Fruit fly (Drosophila melanogaster) whole organism, embryonic: ENCODE data around the gene mfr.

Experiments used
- CG1024 ChIP-seq: fragments of 200-800 bp; sonication (Bioruptor generic); IDR thresholded peaks from 2 replicates; pipeline ENCODE4 v1.3.6; 2022; ENCODE audit warnings: missing biosample characterization, missing genetic modification characterization
- CG14860 ChIP-seq: fragments of 200-800 bp; sonication (Bioruptor generic); IDR thresholded peaks from 3 replicates; pipeline ENCODE4 v1.3.6; 2022; ENCODE audit warnings: missing biosample characterization, missing genetic modification characterization; ENCODE audit not compliant: partially characterized antibody
- CG5180 ChIP-seq: fragments of 200-800 bp; sonication (Bioruptor generic); optimal IDR thresholded peaks from 3 replicates; lab custom pipeline; 2017; ENCODE audit warnings: missing biosample characterization, missing genetic modification characterization, mild to moderate bottlenecking, moderate library complexity, missing genetic modification reagents
- CG8359 ChIP-seq: fragments of 200-800 bp; sonication (Bioruptor generic); optimal IDR thresholded peaks from 2 replicates; lab custom pipeline; 2017; ENCODE audit warnings: missing biosample characterization, mild to moderate bottlenecking, missing genetic modification characterization, borderline replicate concordance
- Lpt ChIP-seq: fragments of >200 bp; optimal IDR thresholded peaks from 2 replicates; lab custom pipeline; 2018; ENCODE audit warnings: missing biosample characterization, missing genetic modification characterization
- cas ChIP-seq: fragments of 200-800 bp; sonication (Bioruptor generic); IDR thresholded peaks from 2 replicates; pipeline ENCODE4 v1.3.6; 2022; ENCODE audit warnings: missing biosample characterization, missing genetic modification characterization
- fd3F ChIP-seq: fragments of 200-800 bp; sonication (Bioruptor generic); optimal IDR thresholded peaks from 2 replicates; lab custom pipeline; 2018; ENCODE audit warnings: missing biosample characterization, mild to moderate bottlenecking, missing genetic modification characterization, moderate library complexity
- gsb-n ChIP-seq: fragments of 200-800 bp; sonication (Bioruptor generic); optimal IDR thresholded peaks from 3 replicates; lab custom pipeline; 2018; ENCODE audit warnings: missing biosample characterization, mild to moderate bottlenecking, missing genetic modification characterization
- hth ChIP-seq: fragments of >200 bp; optimal IDR thresholded peaks from 2 replicates; lab custom pipeline; 2017; ENCODE audit warnings: inconsistent platforms
- klu ChIP-seq: fragments of 200-800 bp; sonication (Bioruptor generic); IDR thresholded peaks from 2 replicates; pipeline ENCODE4 v1.3.6; 2022; ENCODE audit warnings: missing biosample characterization, missing genetic modification characterization
- odd ChIP-seq: fragments of 200-800 bp; sonication (Bioruptor generic); optimal IDR thresholded peaks from 2 replicates; lab custom pipeline; 2017; ENCODE audit warnings: missing biosample characterization, mild to moderate bottlenecking, missing genetic modification characterization
- prd ChIP-seq, 3 experiments: fragments of >200 bp in 2 of 3; fragments of 200-800 bp in 1 of 3; sonication (Bioruptor generic) in 1 of 3; optimal IDR thresholded peaks in 2 of 3; IDR thresholded peaks in 1 of 3; 2 replicates in 2 of 3; 3 replicates in 1 of 3; pipeline versions ENCODE4 v1.3.6 to Lab custom; 2017 to 2022; ENCODE audit warnings: missing biosample characterization in 1 of 3, missing genetic modification characterization in 1 of 3
- wdn ChIP-seq: fragments of 200-800 bp; sonication (Bioruptor generic); IDR thresholded peaks from 2 replicates; pipeline ENCODE4 v1.3.6; 2022; ENCODE audit warnings: missing biosample characterization, missing genetic modification characterization

DNA sequence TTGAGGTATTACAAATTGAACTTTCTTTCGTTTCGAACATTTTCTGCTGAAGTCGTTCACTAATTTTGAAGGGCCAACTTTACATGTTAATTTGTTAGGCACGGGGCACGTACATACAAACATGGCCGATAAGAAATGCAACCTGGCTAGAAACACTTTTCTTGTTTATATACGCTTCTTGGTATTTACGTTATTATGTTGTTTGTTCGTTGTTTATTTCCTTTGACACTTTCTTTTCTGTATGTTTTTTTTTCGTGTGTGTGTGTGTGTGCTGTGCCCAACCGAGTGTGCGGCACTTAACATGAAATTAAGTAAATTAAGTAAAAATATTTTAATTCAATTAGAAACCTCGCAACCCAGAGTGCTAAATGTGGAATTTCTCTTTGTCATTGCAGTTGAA, 13.2 kb upstream of the mfr start:
- no peak for TF ChIP-seq hth (lab: Kevin White, UChicago)
- TF ChIP-seq gsb-n (tag; lab: Kevin White, UChicago) = peak; percentile 66
- peak; percentile 38; the same call in 1 of the 2 replicates for TF ChIP-seq CG1024 (GFP tag; lab: Robert Waterston, UW)
- TF ChIP-seq CG14860 (GFP tag; lab: Robert Waterston, UW) = no peak
- no peak for TF ChIP-seq fd3F (GFP tag; lab: Kevin White, UChicago)
- TF ChIP-seq CG8359 (GFP tag; lab: Kevin White, UChicago) = no peak
- TF ChIP-seq cas = no peak
- TF ChIP-seq wdn (GFP tag; lab: Robert Waterston, UW) = no peak
- peak; percentile 9 for TF ChIP-seq CG5180 (GFP tag; lab: Kevin White, UChicago)
- TF ChIP-seq prd (optimal IDR thresholded peaks at IDR 0.05; lab: Kevin White, UChicago) = no peak
- no peak for TF ChIP-seq prd (GFP tag; IDR thresholded peaks at IDR 0.05; lab: Robert Waterston, UW)
- peak; percentile 63 for TF ChIP-seq odd (GFP tag; lab: Kevin White, UChicago)
- TF ChIP-seq Lpt (GFP tag; lab: Kevin White, UChicago) = no peak
- no peak for TF ChIP-seq klu (GFP tag; lab: Robert Waterston, UW)
